Fruit fly (Drosophila melanogaster) whole organism, embryonic: ENCODE results near the gene AGO2.

Source experiments
- Atf3 ChIP-seq: fragments of 200-800 bp; sonication (Bioruptor generic); optimal IDR thresholded peaks from 3 replicates; lab custom pipeline; 2016; ENCODE audit warnings: missing biosample characterization, missing genetic modification characterization
- Bdp1 ChIP-seq: fragments of 200-800 bp; sonication (Bioruptor generic); optimal IDR thresholded peaks from 3 replicates; lab custom pipeline; 2016; ENCODE audit warnings: missing biosample characterization, missing genetic modification characterization
- CG10267 ChIP-seq: fragments of 200-800 bp; sonication (Bioruptor generic); optimal IDR thresholded peaks from 2 replicates; lab custom pipeline; 2018; ENCODE audit warnings: missing biosample characterization, mild to moderate bottlenecking, missing genetic modification characterization, moderate library complexity
- CG10366 ChIP-seq: fragments of 200-800 bp; sonication (Bioruptor generic); IDR thresholded peaks from 2 replicates; pipeline ENCODE4 v1.3.6; 2022; ENCODE audit warnings: missing biosample characterization, missing genetic modification characterization
- CG11085 ChIP-seq: fragments of 200-800 bp; sonication (Bioruptor generic); IDR thresholded peaks from 2 replicates; pipeline ENCODE4 v1.3.6; 2022; ENCODE audit warnings: missing biosample characterization, missing genetic modification characterization
- CG11247 ChIP-seq: fragments of 200-800 bp; sonication (Bioruptor generic); IDR thresholded peaks from 2 replicates; pipeline ENCODE4 v1.3.6; 2022; ENCODE audit warnings: missing biosample characterization, missing genetic modification characterization
- CG11695 ChIP-seq: fragments of 200-800 bp; sonication (Bioruptor generic); IDR thresholded peaks from 3 replicates; pipeline ENCODE4 v1.3.6; 2022; ENCODE audit warnings: missing biosample characterization, missing genetic modification characterization
- CG13287 ChIP-seq: fragments of 200-800 bp; sonication (Bioruptor generic); IDR thresholded peaks from 2 replicates; pipeline ENCODE4 v1.3.6; 2022; ENCODE audit warnings: missing biosample characterization, missing genetic modification characterization; ENCODE audit not compliant: partially characterized antibody
- CG13296 ChIP-seq: fragments of 200-800 bp; sonication (Bioruptor generic); optimal IDR thresholded peaks from 3 replicates; lab custom pipeline; 2018; ENCODE audit warnings: missing biosample characterization, mild to moderate bottlenecking, missing genetic modification characterization
- CG13424 ChIP-seq: fragments of 200-800 bp; sonication (Bioruptor generic); optimal IDR thresholded peaks from 2 replicates; lab custom pipeline; 2019; ENCODE audit warnings: missing biosample characterization, mild to moderate bottlenecking, missing genetic modification characterization, moderate library complexity
- CG13624 ChIP-seq: fragments of 200-800 bp; sonication (Bioruptor generic); optimal IDR thresholded peaks from 2 replicates; lab custom pipeline; 2016; ENCODE audit warnings: missing biosample characterization, missing genetic modification characterization
- CG14667 ChIP-seq: fragments of 200-800 bp; sonication (Bioruptor generic); IDR thresholded peaks from 2 replicates; pipeline ENCODE4 v1.3.6; 2022; ENCODE audit warnings: missing biosample characterization, missing genetic modification characterization
- CG1603 ChIP-seq: fragments of 200-800 bp; sonication (Bioruptor generic); optimal IDR thresholded peaks from 2 replicates; lab custom pipeline; 2019; ENCODE audit warnings: missing biosample characterization, mild to moderate bottlenecking, missing genetic modification characterization, moderate library complexity
- CG17568 ChIP-seq: fragments of 200-800 bp; sonication (Bioruptor generic); optimal IDR thresholded peaks from 2 replicates; lab custom pipeline; 2018; ENCODE audit warnings: missing biosample characterization, mild to moderate bottlenecking, missing genetic modification characterization, moderate library complexity
- CG18011 ChIP-seq: fragments of 200-800 bp; sonication (Bioruptor generic); optimal IDR thresholded peaks from 2 replicates; lab custom pipeline; 2017; ENCODE audit warnings: missing biosample characterization, missing genetic modification characterization, mild to moderate bottlenecking, moderate library complexity, missing genotype
- CG2889 ChIP-seq: fragments of 200-800 bp; sonication (Bioruptor generic); IDR thresholded peaks from 3 replicates; pipeline ENCODE4 v1.3.6; 2022; ENCODE audit warnings: missing biosample characterization, missing genetic modification characterization
- CG31365 ChIP-seq: fragments of 200-800 bp; sonication (Bioruptor generic); optimal IDR thresholded peaks from 2 replicates; lab custom pipeline; 2018; ENCODE audit warnings: missing biosample characterization, mild to moderate bottlenecking, missing genetic modification characterization
- CG3163 ChIP-seq: fragments of 200-800 bp; sonication (Bioruptor generic); optimal IDR thresholded peaks from 3 replicates; lab custom pipeline; 2016; ENCODE audit warnings: missing biosample characterization, missing genetic modification characterization
- CG32532 ChIP-seq: fragments of 200-800 bp; sonication (Bioruptor generic); IDR thresholded peaks from 2 replicates; pipeline ENCODE4 v1.3.6; 2022; ENCODE audit warnings: missing biosample characterization, missing genetic modification characterization
- CG33557 ChIP-seq: fragments of 200-800 bp; sonication (Bioruptor generic); optimal IDR thresholded peaks from 2 replicates; lab custom pipeline; 2019; ENCODE audit warnings: missing biosample characterization, mild to moderate bottlenecking, missing genetic modification characterization, moderate library complexity
- CG34224 ChIP-seq: fragments of 200-800 bp; sonication (Bioruptor generic); IDR thresholded peaks from 3 replicates; pipeline ENCODE4 v1.3.6; 2022; ENCODE audit warnings: missing biosample characterization, missing genetic modification characterization; ENCODE audit not compliant: partially characterized antibody
- CG5180 ChIP-seq: fragments of 200-800 bp; sonication (Bioruptor generic); optimal IDR thresholded peaks from 3 replicates; lab custom pipeline; 2017; ENCODE audit warnings: missing biosample characterization, missing genetic modification characterization, mild to moderate bottlenecking, moderate library complexity, missing genetic modification reagents
- CG7963 ChIP-seq: fragments of 200-800 bp; sonication (Bioruptor generic); IDR thresholded peaks from 3 replicates; pipeline ENCODE4 v1.3.6; 2022; ENCODE audit warnings: missing biosample characterization, missing genetic modification characterization; ENCODE audit not compliant: partially characterized antibody
- Dip2 ChIP-seq: fragments of 200-800 bp; sonication (Bioruptor generic); IDR thresholded peaks from 2 replicates; pipeline ENCODE4 v1.3.6; 2022; ENCODE audit warnings: missing biosample characterization, missing genetic modification characterization
- Drgx ChIP-seq: fragments of 200-800 bp; sonication (Bioruptor generic); IDR thresholded peaks from 2 replicates; pipeline ENCODE4 v1.3.6; 2022; ENCODE audit warnings: missing biosample characterization, missing genetic modification characterization
- Hey ChIP-seq: fragments of 200-800 bp; sonication (Bioruptor generic); optimal IDR thresholded peaks from 3 replicates; lab custom pipeline; 2018; ENCODE audit warnings: missing biosample characterization, mild to moderate bottlenecking, missing genetic modification characterization
- MTF-1 ChIP-seq: fragments of 200-800 bp; sonication (Bioruptor generic); optimal IDR thresholded peaks from 2 replicates; lab custom pipeline; 2018; ENCODE audit warnings: missing biosample characterization, mild to moderate bottlenecking, missing genetic modification characterization, borderline replicate concordance
- Mad ChIP-seq: fragments of 200-800 bp; sonication (Bioruptor generic); optimal IDR thresholded peaks from 2 replicates; lab custom pipeline; 2016; ENCODE audit warnings: missing biosample characterization, missing genetic modification characterization
- Myb ChIP-seq: fragments of 200-800 bp; sonication (Bioruptor generic); optimal IDR thresholded peaks from 2 replicates; lab custom pipeline; 2016; ENCODE audit warnings: missing biosample characterization, missing genetic modification characterization
- NfI ChIP-seq: fragments of 200-800 bp; sonication (Bioruptor generic); optimal IDR thresholded peaks from 3 replicates; lab custom pipeline; 2018; ENCODE audit warnings: missing biosample characterization, mild to moderate bottlenecking, missing genetic modification characterization, moderate library complexity
- Rx ChIP-seq: fragments of 200-800 bp; sonication (Bioruptor generic); IDR thresholded peaks from 2 replicates; pipeline ENCODE4 v1.3.6; 2022; ENCODE audit warnings: missing biosample characterization, missing genetic modification characterization
- aop ChIP-seq: fragments of 200-800 bp; sonication (Bioruptor generic); IDR thresholded peaks from 2 replicates; pipeline ENCODE4 v1.3.6; 2022; ENCODE audit warnings: missing biosample characterization, missing genetic modification characterization
- danr ChIP-seq: fragments of 200-800 bp; sonication (Bioruptor generic); IDR thresholded peaks from 2 replicates; pipeline ENCODE4 v1.3.6; 2022; ENCODE audit warnings: missing biosample characterization, missing genetic modification characterization
- ems ChIP-seq: fragments of 200-800 bp; sonication (Bioruptor generic); optimal IDR thresholded peaks from 3 replicates; lab custom pipeline; 2016; ENCODE audit warnings: missing biosample characterization, missing genetic modification characterization
- eyg ChIP-seq: fragments of 200-800 bp; sonication (Bioruptor generic); optimal IDR thresholded peaks from 3 replicates; lab custom pipeline; 2016; ENCODE audit warnings: missing biosample characterization, missing genetic modification characterization
- fd96Cb ChIP-seq: fragments of 200-800 bp; sonication (Bioruptor generic); optimal IDR thresholded peaks from 2 replicates; lab custom pipeline; 2018; ENCODE audit warnings: missing biosample characterization, mild to moderate bottlenecking, missing genetic modification characterization, moderate library complexity
- fru ChIP-seq: fragments of >200 bp; optimal IDR thresholded peaks from 2 replicates; lab custom pipeline; 2017
- ind ChIP-seq: fragments of 200-800 bp; sonication (Bioruptor generic); optimal IDR thresholded peaks from 3 replicates; lab custom pipeline; 2016; ENCODE audit warnings: missing biosample characterization, missing genetic modification characterization
- kah ChIP-seq: fragments of 200-800 bp; sonication (Bioruptor generic); optimal IDR thresholded peaks from 2 replicates; lab custom pipeline; 2018; ENCODE audit warnings: missing biosample characterization, mild to moderate bottlenecking, missing genetic modification characterization
- mirr ChIP-seq: fragments of 200-800 bp; sonication (Bioruptor generic); optimal IDR thresholded peaks from 3 replicates; lab custom pipeline; 2018; ENCODE audit warnings: missing biosample characterization, mild to moderate bottlenecking, missing genetic modification characterization
- p53 ChIP-seq: fragments of 200-800 bp; sonication (Bioruptor generic); optimal IDR thresholded peaks from 2 replicates; lab custom pipeline; 2016; ENCODE audit warnings: missing biosample characterization, missing genetic modification characterization
- pfk ChIP-seq: fragments of 200-800 bp; sonication (Bioruptor generic); optimal IDR thresholded peaks from 2 replicates; lab custom pipeline; 2018; ENCODE audit warnings: missing biosample characterization, mild to moderate bottlenecking, missing genetic modification characterization, moderate library complexity
- prd ChIP-seq, 3 experiments: fragments of >200 bp in 2 of 3; fragments of 200-800 bp in 1 of 3; sonication (Bioruptor generic) in 1 of 3; optimal IDR thresholded peaks in 2 of 3; IDR thresholded peaks in 1 of 3; 2 replicates in 2 of 3; 3 replicates in 1 of 3; pipeline versions ENCODE4 v1.3.6 to Lab custom; 2017 to 2022; ENCODE audit warnings: missing biosample characterization in 1 of 3, missing genetic modification characterization in 1 of 3
- salm ChIP-seq: fragments of 200-800 bp; sonication (Bioruptor generic); optimal IDR thresholded peaks from 2 replicates; lab custom pipeline; 2018; ENCODE audit warnings: missing biosample characterization, mild to moderate bottlenecking, missing genetic modification characterization
- ttk ChIP-seq: fragments of 200-800 bp; sonication (Bioruptor generic); IDR thresholded peaks from 2 replicates; pipeline ENCODE4 v2.1.2; 2022; ENCODE audit warnings: missing biosample characterization, missing genetic modification characterization
- twi ChIP-seq: fragments of 200-800 bp; optimal IDR thresholded peaks from 2 replicates; lab custom pipeline; 2019; ENCODE audit warnings: missing biosample characterization, mild to moderate bottlenecking, missing genetic modification characterization, moderate library complexity
- unpg ChIP-seq: fragments of 200-800 bp; sonication (Bioruptor generic); optimal IDR thresholded peaks from 3 replicates; lab custom pipeline; 2018; ENCODE audit warnings: missing biosample characterization, mild to moderate bottlenecking, missing genetic modification characterization, moderate library complexity
- vnd ChIP-seq: fragments of 200-800 bp; sonication (Bioruptor generic); IDR thresholded peaks from 3 replicates; pipeline ENCODE4 v1.3.6; 2022; ENCODE audit warnings: missing biosample characterization, missing genetic modification characterization; ENCODE audit not compliant: partially characterized antibody

Gene AGO2

DNA sequence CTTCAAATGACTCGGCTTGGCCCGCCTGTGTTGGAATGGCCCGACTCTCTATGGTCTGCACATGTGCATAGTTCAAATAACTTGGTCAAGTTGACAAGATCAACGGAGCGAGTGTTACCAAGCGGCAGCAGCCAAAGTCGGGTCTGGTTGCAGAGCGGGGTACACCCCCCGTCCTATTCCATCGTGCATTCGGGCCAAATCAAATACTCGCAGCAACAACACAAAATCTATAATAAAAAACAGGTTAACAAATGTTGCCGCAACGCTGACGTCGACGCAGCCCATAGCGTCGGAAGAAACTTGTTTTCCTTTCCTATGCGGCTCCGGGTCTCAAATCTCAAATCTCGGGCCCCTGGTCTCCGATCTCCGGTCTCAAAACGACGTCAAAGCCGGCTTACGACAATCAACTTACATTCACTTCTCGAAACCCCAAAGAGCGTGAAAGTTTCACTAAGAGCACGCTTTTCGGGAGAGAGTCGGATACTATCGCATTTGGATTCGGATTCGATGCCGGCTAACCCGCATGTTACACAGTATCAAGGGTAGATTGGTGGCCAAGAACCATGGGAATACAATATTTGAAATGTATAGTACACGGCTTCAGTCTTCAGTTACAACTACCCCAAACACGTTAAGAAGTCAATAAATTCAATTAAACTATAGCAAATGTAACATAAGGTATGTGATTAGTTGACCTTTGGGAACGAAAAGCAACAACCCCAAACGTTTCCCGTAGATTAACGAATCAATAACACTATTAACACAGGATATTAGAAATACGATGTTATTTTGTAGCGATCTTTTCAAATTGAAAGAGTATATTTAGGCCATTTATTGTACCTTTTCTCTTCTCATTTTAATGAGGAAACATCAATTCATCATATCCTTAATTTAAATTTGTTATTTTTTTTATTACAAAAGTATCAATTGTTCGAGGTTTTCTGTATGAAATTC is 19.4 kb upstream of the AGO2 start:
- TF ChIP-seq Rx (GFP tag; lab: Robert Waterston, UW) = no peak
- TF ChIP-seq danr (GFP tag; lab: Robert Waterston, UW) = no peak
- no peak for TF ChIP-seq CG17568
- TF ChIP-seq eyg = no peak
- TF ChIP-seq CG13624 (GFP tag; lab: Kevin White, UChicago) = peak; percentile 59
- no peak for TF ChIP-seq fru (lab: Kevin White, UChicago)
- TF ChIP-seq CG18011 (GFP tag; lab: Kevin White, UChicago) = peak; percentile 11
- TF ChIP-seq CG7963 (GFP tag; lab: Robert Waterston, UW) = no peak
- peak; percentile 31; the same call in 1 of the 3 replicates for TF ChIP-seq CG34224 (GFP tag; lab: Robert Waterston, UW)
- TF ChIP-seq salm (tag; lab: Kevin White, UChicago) = no peak
- no peak for TF ChIP-seq ttk (GFP tag; lab: Robert Waterston, UW)
- peak; percentile 28; the same call in 1 of the 2 replicates for TF ChIP-seq Drgx
- TF ChIP-seq ind (GFP tag; lab: Kevin White, UChicago) = peak; percentile 68
- peak; percentile 51 for TF ChIP-seq CG10366
- TF ChIP-seq Mad (GFP tag; lab: Kevin White, UChicago) = peak; percentile 35
- TF ChIP-seq Hey (tag; lab: Kevin White, UChicago) = no peak
- peak; percentile 35; the same call in 1 of the 2 replicates for TF ChIP-seq CG32532
- no peak for TF ChIP-seq MTF-1 (GFP tag; lab: Kevin White, UChicago)
- peak; percentile 16 for TF ChIP-seq p53 (GFP tag; lab: Kevin White, UChicago)
- peak; percentile 6 for TF ChIP-seq CG5180
- TF ChIP-seq Atf3 (GFP tag; lab: Kevin White, UChicago) = peak; percentile 29
- TF ChIP-seq CG10267 (tag; lab: Kevin White, UChicago) = peak; percentile 54
- TF ChIP-seq CG13287 (GFP tag; lab: Robert Waterston, UW) = no peak
- no peak for TF ChIP-seq CG31365 (tag; lab: Kevin White, UChicago)
- TF ChIP-seq CG33557 = peak; percentile 52
- peak; percentile 21 for TF ChIP-seq Myb (GFP tag; lab: Kevin White, UChicago)
- no peak for TF ChIP-seq kah (GFP tag; lab: Kevin White, UChicago)
- peak; percentile 48; the same call in 1 of the 2 replicates for TF ChIP-seq aop (GFP tag; lab: Robert Waterston, UW)
- peak; percentile 44 for TF ChIP-seq CG1603 (tag; lab: Kevin White, UChicago)
- peak; percentile 30 for TF ChIP-seq twi (tag; lab: Kevin White, UChicago)
- peak; percentile 53 for TF ChIP-seq ems (GFP tag; lab: Kevin White, UChicago)
- TF ChIP-seq CG3163 (GFP tag; lab: Kevin White, UChicago) = peak; percentile 93
- TF ChIP-seq Bdp1 = peak; percentile 1
- peak; percentile 34 for TF ChIP-seq unpg (GFP tag; lab: Kevin White, UChicago)
- TF ChIP-seq CG14667 (GFP tag; lab: Robert Waterston, UW) = peak; percentile 38
- TF ChIP-seq NfI (GFP tag; lab: Kevin White, UChicago) = peak; percentile 43
- no peak for TF ChIP-seq CG13296 (GFP tag; lab: Kevin White, UChicago)
- TF ChIP-seq pfk (GFP tag; lab: Kevin White, UChicago) = no peak
- peak; percentile 17; the same call in 1 of the 3 replicates for TF ChIP-seq CG11695 (GFP tag; lab: Robert Waterston, UW)
- peak; percentile 57 for TF ChIP-seq fd96Cb (tag; lab: Kevin White, UChicago)
- TF ChIP-seq mirr (GFP tag; lab: Kevin White, UChicago) = no peak
- peak; percentile 68 for TF ChIP-seq CG13424 (tag; lab: Kevin White, UChicago)
- TF ChIP-seq prd (optimal IDR thresholded peaks at IDR 0.05; lab: Kevin White, UChicago) = no peak
- peak; percentile 58 for TF ChIP-seq prd (GFP tag; IDR thresholded peaks at IDR 0.05; lab: Robert Waterston, UW)
- no peak for TF ChIP-seq CG11247
- no peak for TF ChIP-seq Dip2 (GFP tag; lab: Robert Waterston, UW)
- no peak for TF ChIP-seq CG2889 (GFP tag; lab: Robert Waterston, UW)
- no peak for TF ChIP-seq CG11085 (GFP tag; lab: Robert Waterston, UW)
- no peak for TF ChIP-seq vnd (GFP tag; lab: Robert Waterston, UW)
